Worm (Caenorhabditis elegans) whole organism, late embryonic: ENCODE results near the gene daf-5.

Experiments used
- ceh-24 ChIP-seq: sonication (generic microtip); optimal IDR thresholded peaks from 2 replicates; lab custom pipeline; 2016; ENCODE audit warnings: mild to moderate bottlenecking, missing genetic modification characterization, missing compliant biosample characterization
- elt-2 ChIP-seq: sonication (generic microtip); optimal IDR thresholded peaks from 2 replicates; lab custom pipeline; 2016; ENCODE audit warnings: missing genetic modification reagents, missing genetic modification characterization, missing compliant biosample characterization
- ets-4 ChIP-seq: sonication (generic microtip); optimal IDR thresholded peaks from 2 replicates; lab custom pipeline; 2016; ENCODE audit warnings: missing genetic modification characterization, missing compliant biosample characterization
- gmeb-2 ChIP-seq: sonication (generic microtip); optimal IDR thresholded peaks from 2 replicates; lab custom pipeline; 2016; ENCODE audit warnings: missing genetic modification characterization, inconsistent platforms, missing compliant biosample characterization
- hlh-13 ChIP-seq: fragments of 200-800 bp; sonication (Bioruptor generic); optimal IDR thresholded peaks from 2 replicates; lab custom pipeline; 2018; ENCODE audit warnings: mild to moderate bottlenecking, missing genetic modification characterization, missing compliant biosample characterization
- hlh-8 ChIP-seq: sonication (generic microtip); optimal IDR thresholded peaks from 2 replicates; lab custom pipeline; 2016; ENCODE audit warnings: missing genotype, missing genetic modification characterization, missing compliant biosample characterization
- lin-11 ChIP-seq: fragments of 200-800 bp; sonication (Bioruptor generic); optimal IDR thresholded peaks from 2 replicates; lab custom pipeline; 2018; ENCODE audit warnings: mild to moderate bottlenecking, missing genetic modification characterization, missing compliant biosample characterization
- unc-86 ChIP-seq: sonication (generic microtip); optimal IDR thresholded peaks from 2 replicates; lab custom pipeline; 2016; ENCODE audit warnings: missing genetic modification characterization, missing compliant biosample characterization

ce11 chrII:14065486-14065885, 13.4 kb upstream of the daf-5 start:
- TF ChIP-seq gmeb-2 (tag; lab: Kevin White, UChicago) (no peak), ets-4 (tag; lab: Kevin White, UChicago) (no peak), hlh-8 (tag; lab: Kevin White, UChicago) (no peak), elt-2 (tag; lab: Kevin White, UChicago) (no peak), unc-86 (tag; lab: Kevin White, UChicago) (no peak), ceh-24 (tag; lab: Kevin White, UChicago) (no peak), lin-11 (tag; lab: Kevin White, UChicago) (no peak), hlh-13 (no peak)
